In genomic region chr3R:24809576-24810279, dm6 we compare ENCODE assay signal across 1 fruit fly cellular context.
A peak's percentile ranks its signal among the peaks of the same experiment; 100 is the strongest.
TF ChIP-seq lines count a peak whose summit lies in the region.

No protein-coding gene starts in this region.

TF ChIP-seq in whole organism, embryonic, 481 proteins besides CTCF, POLR2A, EP300 and RAD21 (continued from another document):
- TF ChIP-seq CG4854 (GFP tag; optimal IDR thresholded peaks at IDR 0.05; lab: Kevin White, UChicago) (peak; percentile 63), CG15011 (GFP tag; optimal IDR thresholded peaks at IDR 0.05; lab: Kevin White, UChicago) (peak; percentile 59), trem (tag; optimal IDR thresholded peaks at IDR 0.05; lab: Kevin White, UChicago) (peak; percentile 30), CG8281 (tag; optimal IDR thresholded peaks at IDR 0.05; lab: Kevin White, UChicago) (peak; percentile 50), CG32767 (GFP tag; IDR thresholded peaks at IDR 0.05; lab: Robert Waterston, UW) (no peak), MTF-1 (GFP tag; optimal IDR thresholded peaks at IDR 0.05; lab: Kevin White, UChicago; ENCODE audit: borderline replicate concordance) (peak; percentile 54), CG2116 (GFP tag; optimal IDR thresholded peaks at IDR 0.05; lab: Kevin White, UChicago) (peak; percentile 15), Six4 (GFP tag; optimal IDR thresholded peaks at IDR 0.05; lab: Kevin White, UChicago) (peak; percentile 9), CG6813 (GFP tag; optimal IDR thresholded peaks at IDR 0.05; lab: Kevin White, UChicago) (peak; percentile 86), insv (GFP tag; optimal IDR thresholded peaks at IDR 0.05; lab: Kevin White, UChicago) (peak in 1 of 2 experiments; percentile 19), dmrt11E (tag; optimal IDR thresholded peaks at IDR 0.05; lab: Kevin White, UChicago) (peak; percentile 12), croc (GFP tag; conservative IDR thresholded peaks at IDR 0.05; lab: Robert Waterston, UW) (no peak), CG34224 (GFP tag; IDR thresholded peaks at IDR 0.05; lab: Robert Waterston, UW; ENCODE audit: partially characterized antibody) (no peak), CG9817 (tag; optimal IDR thresholded peaks at IDR 0.05; lab: Kevin White, UChicago) (peak; percentile 9), chif (GFP tag; optimal IDR thresholded peaks at IDR 0.05; lab: Kevin White, UChicago) (peak in 1 of 2 experiments; percentile 14), bab2 (GFP tag; optimal IDR thresholded peaks at IDR 0.05; lab: Kevin White, UChicago) (no peak), CG10979 (tag; optimal IDR thresholded peaks at IDR 0.05; lab: Kevin White, UChicago) (peak; percentile 13), lola (GFP tag; optimal IDR thresholded peaks at IDR 0.05; lab: Kevin White, UChicago) (peak in 1 of 3 experiments; percentile 2), CG31365 (tag; optimal IDR thresholded peaks at IDR 0.05; lab: Kevin White, UChicago) (peak; percentile 45), ATbp (GFP tag; optimal IDR thresholded peaks at IDR 0.05; lab: Kevin White, UChicago) (peak; percentile 84), caup (GFP tag; optimal IDR thresholded peaks at IDR 0.05; lab: Kevin White, UChicago; ENCODE audit: severe bottlenecking) (peak; percentile 68), eyg (GFP tag; optimal IDR thresholded peaks at IDR 0.05; lab: Kevin White, UChicago) (peak; percentile 14), HHEX (GFP tag; optimal IDR thresholded peaks at IDR 0.05; lab: Kevin White, UChicago) (peak; percentile 67), CG8388 (GFP tag; optimal IDR thresholded peaks at IDR 0.05; lab: Kevin White, UChicago) (peak; percentile 40), CG1233 (GFP tag; optimal IDR thresholded peaks at IDR 0.05; lab: Kevin White, UChicago) (peak; percentile 74), Pdp1 (GFP tag; optimal IDR thresholded peaks at IDR 0.05; lab: Kevin White, UChicago) (peak in 1 of 2 experiments; percentile 71), CG15514 (GFP tag; optimal IDR thresholded peaks at IDR 0.05; lab: Kevin White, UChicago) (peak; percentile 74), CG33213 (GFP tag; optimal IDR thresholded peaks at IDR 0.05; lab: Kevin White, UChicago) (peak; percentile 41), exex (tag; optimal IDR thresholded peaks at IDR 0.05; lab: Kevin White, UChicago) (peak; percentile 90), chinmo (GFP tag; IDR thresholded peaks at IDR 0.05; lab: Robert Waterston, UW; ENCODE audit: partially characterized antibody) (0 out of 4 replicates have a peak, but pooled peaks have one; percentile 21), CG14014 (GFP tag; IDR thresholded peaks at IDR 0.05; lab: Robert Waterston, UW) (peak; percentile 25; the same call in 1 of the 2 replicates), nerfin-1 (tag; optimal IDR thresholded peaks at IDR 0.05; lab: Kevin White, UChicago) (peak; percentile 52), CG32772 (GFP tag; IDR thresholded peaks at IDR 0.05; lab: Robert Waterston, UW) (no peak), vfl (GFP tag; optimal IDR thresholded peaks at IDR 0.05; lab: Kevin White, UChicago) (no peak), CG2202 (tag; optimal IDR thresholded peaks at IDR 0.05; lab: Kevin White, UChicago) (peak; percentile 53), bigmax (GFP tag; optimal IDR thresholded peaks at IDR 0.05; lab: Kevin White, UChicago) (peak; percentile 12), CG3281 (GFP tag; optimal IDR thresholded peaks at IDR 0.05; lab: Kevin White, UChicago) (peak; percentile 74), CG7987 (GFP tag; optimal IDR thresholded peaks at IDR 0.05; lab: Kevin White, UChicago) (peak; percentile 71), CG4707 (GFP tag; optimal IDR thresholded peaks at IDR 0.05; lab: Kevin White, UChicago) (peak; percentile 54), her (GFP tag; optimal IDR thresholded peaks at IDR 0.05; lab: Kevin White, UChicago) (no peak), Vsx1 (GFP tag; optimal IDR thresholded peaks at IDR 0.05; lab: Kevin White, UChicago) (peak; percentile 67), PHDP (tag; optimal IDR thresholded peaks at IDR 0.05; lab: Kevin White, UChicago) (peak; percentile 67), CG10209 (GFP tag; optimal IDR thresholded peaks at IDR 0.05; lab: Kevin White, UChicago) (peak; percentile 63), crp (GFP tag; optimal IDR thresholded peaks at IDR 0.05; lab: Kevin White, UChicago) (no peak), Hr78 (GFP tag; optimal IDR thresholded peaks at IDR 0.05; lab: Kevin White, UChicago) (peak in 1 of 2 experiments; percentile 33), CrebB (tag; optimal IDR thresholded peaks at IDR 0.05; lab: Kevin White, UChicago) (peak; percentile 59), CG10147 (GFP tag; optimal IDR thresholded peaks at IDR 0.05; lab: Kevin White, UChicago) (peak; percentile 39), CG6683 (GFP tag; optimal IDR thresholded peaks at IDR 0.05; lab: Kevin White, UChicago) (peak; percentile 43), Xrp1 (GFP tag; IDR thresholded peaks at IDR 0.05; lab: Robert Waterston, UW) (no peak; the same call in 1 of the 2 replicates), gce (GFP tag; IDR thresholded peaks at IDR 0.05; lab: Robert Waterston, UW) (no peak), Blimp-1 (GFP tag; optimal IDR thresholded peaks at IDR 0.05; lab: Kevin White, UChicago) (no peak), Med (GFP tag; lab: Kevin White, UChicago) (peak; percentile 84), CG12071 (GFP tag; optimal IDR thresholded peaks at IDR 0.05; lab: Kevin White, UChicago) (peak; percentile 59), Spps (tag; optimal IDR thresholded peaks at IDR 0.05; lab: Kevin White, UChicago) (peak; percentile 41), cwo (GFP tag; optimal IDR thresholded peaks at IDR 0.05; lab: Kevin White, UChicago) (peak; percentile 45), CG10274 (GFP tag; optimal IDR thresholded peaks at IDR 0.05; lab: Kevin White, UChicago) (peak; percentile 25), CG12659 (GFP tag; optimal IDR thresholded peaks at IDR 0.05; lab: Kevin White, UChicago) (peak; percentile 38), CG18619 (GFP tag; optimal IDR thresholded peaks at IDR 0.05; lab: Kevin White, UChicago) (peak; percentile 19), Nf-YB (GFP tag; optimal IDR thresholded peaks at IDR 0.05; lab: Kevin White, UChicago) (peak; percentile 35), CG14710 (tag; optimal IDR thresholded peaks at IDR 0.05; lab: Kevin White, UChicago) (peak; percentile 57), Elba2 (GFP tag; optimal IDR thresholded peaks at IDR 0.05; lab: Kevin White, UChicago) (no peak), eve (GFP tag; optimal IDR thresholded peaks at IDR 0.05; lab: Kevin White, UChicago) (no peak), BtbVII (GFP tag; optimal IDR thresholded peaks at IDR 0.05; lab: Kevin White, UChicago) (peak; percentile 82), CG12104 (GFP tag; optimal IDR thresholded peaks at IDR 0.05; lab: Kevin White, UChicago) (peak; percentile 24), CG6765 (GFP tag; optimal IDR thresholded peaks at IDR 0.05; lab: Kevin White, UChicago) (peak; percentile 69), chm (GFP tag; IDR thresholded peaks at IDR 0.05; lab: Robert Waterston, UW) (no peak), HmgZ (tag; optimal IDR thresholded peaks at IDR 0.05; lab: Kevin White, UChicago) (peak; percentile 26), aop (GFP tag; IDR thresholded peaks at IDR 0.05; lab: Robert Waterston, UW) (no peak), jigr1 (GFP tag; IDR thresholded peaks at IDR 0.05; lab: Robert Waterston, UW) (no peak), Usf (GFP tag; optimal IDR thresholded peaks at IDR 0.05; lab: Kevin White, UChicago) (no peak), Asciz (GFP tag; optimal IDR thresholded peaks at IDR 0.05; lab: Kevin White, UChicago) (peak; percentile 92), CG6254 (GFP tag; optimal IDR thresholded peaks at IDR 0.05; lab: Kevin White, UChicago) (peak; percentile 27), CG11247 (GFP tag; IDR thresholded peaks at IDR 0.05; lab: Robert Waterston, UW) (no peak), kni (GFP tag; optimal IDR thresholded peaks at IDR 0.05; lab: Kevin White, UChicago) (peak; percentile 62), MBD-R2 (GFP tag; IDR thresholded peaks at IDR 0.05; lab: Robert Waterston, UW) (no peak), CG33557 (GFP tag; optimal IDR thresholded peaks at IDR 0.05; lab: Kevin White, UChicago) (peak; percentile 65), sd (tag; optimal IDR thresholded peaks at IDR 0.05; lab: Kevin White, UChicago) (peak; percentile 17), Eip74EF (GFP tag; optimal IDR thresholded peaks at IDR 0.05; lab: Kevin White, UChicago) (peak in 1 of 2 experiments; percentile 28), mirr (GFP tag; optimal IDR thresholded peaks at IDR 0.05; lab: Kevin White, UChicago) (peak; percentile 39), CG2712 (tag; optimal IDR thresholded peaks at IDR 0.05; lab: Kevin White, UChicago) (peak; percentile 19), CG13296 (GFP tag; optimal IDR thresholded peaks at IDR 0.05; lab: Kevin White, UChicago) (peak; percentile 65), Fer1 (GFP tag; optimal IDR thresholded peaks at IDR 0.05; lab: Kevin White, UChicago) (peak; percentile 72), D (optimal IDR thresholded peaks at IDR 0.05; lab: Kevin White, UChicago) (no peak), D (GFP tag; optimal IDR thresholded peaks at IDR 0.05; lab: Kevin White, UChicago) (peak; percentile 39), unpg (GFP tag; optimal IDR thresholded peaks at IDR 0.05; lab: Kevin White, UChicago) (no peak), CG3838 (GFP tag; optimal IDR thresholded peaks at IDR 0.05; lab: Kevin White, UChicago) (peak; percentile 37), fd3F (GFP tag; optimal IDR thresholded peaks at IDR 0.05; lab: Kevin White, UChicago) (peak; percentile 61), gro (GFP tag; optimal IDR thresholded peaks at IDR 0.05; lab: Kevin White, UChicago) (peak; percentile 17), fd64A (GFP tag; optimal IDR thresholded peaks at IDR 0.05; lab: Kevin White, UChicago) (peak; percentile 76), CG7271 (tag; optimal IDR thresholded peaks at IDR 0.05; lab: Kevin White, UChicago) (peak; percentile 48), CG10431 (GFP tag; optimal IDR thresholded peaks at IDR 0.05; lab: Kevin White, UChicago) (peak; percentile 44), Dek (tag; optimal IDR thresholded peaks at IDR 0.05; lab: Kevin White, UChicago) (peak; percentile 16), CG12744 (GFP tag; optimal IDR thresholded peaks at IDR 0.05; lab: Kevin White, UChicago) (peak; percentile 10), run (tag; optimal IDR thresholded peaks at IDR 0.05; lab: Kevin White, UChicago) (peak; percentile 52), CG8359 (GFP tag; optimal IDR thresholded peaks at IDR 0.05; lab: Kevin White, UChicago; ENCODE audit: borderline replicate concordance) (peak; percentile 54), zf30C (GFP tag; optimal IDR thresholded peaks at IDR 0.05; lab: Kevin White, UChicago) (no peak), NC2β (GFP tag; optimal IDR thresholded peaks at IDR 0.05; lab: Kevin White, UChicago) (no peak), CG1529 (GFP tag; optimal IDR thresholded peaks at IDR 0.05; lab: Kevin White, UChicago) (peak; percentile 39), CG17359 (tag; optimal IDR thresholded peaks at IDR 0.05; lab: Kevin White, UChicago) (peak; percentile 65), CG10654 (GFP tag; optimal IDR thresholded peaks at IDR 0.05; lab: Kevin White, UChicago) (no peak), trh (GFP tag; optimal IDR thresholded peaks at IDR 0.05; lab: Kevin White, UChicago) (peak; percentile 16), CG6854 (GFP tag; optimal IDR thresholded peaks at IDR 0.05; lab: Kevin White, UChicago) (peak; percentile 48), CG8924 (tag; optimal IDR thresholded peaks at IDR 0.05; lab: Kevin White, UChicago) (peak; percentile 16), CG15696 (tag; optimal IDR thresholded peaks at IDR 0.05; lab: Kevin White, UChicago) (peak; percentile 54), CG11695 (GFP tag; IDR thresholded peaks at IDR 0.05; lab: Robert Waterston, UW) (0 out of 3 replicates have a peak, but pooled peaks have one; percentile 11), CG4328 (GFP tag; optimal IDR thresholded peaks at IDR 0.05; lab: Kevin White, UChicago) (peak; percentile 61), ind (GFP tag; optimal IDR thresholded peaks at IDR 0.05; lab: Kevin White, UChicago) (no peak), sug (tag; optimal IDR thresholded peaks at IDR 0.05; lab: Kevin White, UChicago) (peak; percentile 44), salm (tag; optimal IDR thresholded peaks at IDR 0.05; lab: Kevin White, UChicago) (peak; percentile 57), tio (GFP tag; optimal IDR thresholded peaks at IDR 0.05; lab: Kevin White, UChicago) (no peak), oc (tag; optimal IDR thresholded peaks at IDR 0.05; lab: Kevin White, UChicago) (no peak), slbo (GFP tag; IDR thresholded peaks at IDR 0.05; lab: Robert Waterston, UW) (no peak), zfh1 (GFP tag; IDR thresholded peaks at IDR 0.05; lab: Robert Waterston, UW) (no peak), CG13424 (tag; optimal IDR thresholded peaks at IDR 0.05; lab: Kevin White, UChicago) (peak; percentile 54), CG3163 (GFP tag; optimal IDR thresholded peaks at IDR 0.05; lab: Kevin White, UChicago) (no peak), CG10543 (GFP tag; optimal IDR thresholded peaks at IDR 0.05; lab: Kevin White, UChicago) (peak; percentile 48), org-1 (GFP tag; optimal IDR thresholded peaks at IDR 0.05; lab: Kevin White, UChicago) (peak; percentile 41), sr (GFP tag; IDR thresholded peaks at IDR 0.05; lab: Robert Waterston, UW) (peak; percentile 29; the same call in 1 of the 3 replicates), gem (tag; optimal IDR thresholded peaks at IDR 0.05; lab: Kevin White, UChicago) (no peak), CG9437 (GFP tag; optimal IDR thresholded peaks at IDR 0.05; lab: Kevin White, UChicago) (no peak), gcm (GFP tag; optimal IDR thresholded peaks at IDR 0.05; lab: Kevin White, UChicago) (peak; percentile 44)
